Fruit fly (Drosophila melanogaster) S2 (cell line): ENCODE data around the gene TyrR.

Experiments
- CG8478 ChIP-seq: fragments of >200 bp; optimal IDR thresholded peaks from 2 replicates; lab custom pipeline; 2018
- CTCF ChIP-seq, 2 experiments: fragments of >200 bp; optimal IDR thresholded peaks; 2 replicates each; lab custom pipeline; 2018

DNA sequence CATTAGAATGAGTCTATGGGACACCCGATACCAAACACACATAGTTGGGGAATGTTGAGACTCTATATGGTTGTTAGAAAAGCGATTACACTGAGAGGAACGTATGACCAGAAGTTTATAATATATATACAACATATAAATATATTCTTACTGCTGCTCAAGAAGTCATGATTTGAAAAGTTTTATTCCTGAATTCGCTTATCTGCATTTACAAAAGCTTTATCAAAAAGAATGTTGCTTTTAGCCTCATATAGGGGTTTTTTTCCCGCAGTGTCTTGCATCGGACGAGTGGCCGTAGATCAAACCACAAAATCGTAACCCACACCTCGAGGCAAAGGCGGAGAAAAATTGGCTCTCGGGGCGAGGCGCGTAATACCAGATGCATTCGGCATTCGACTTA is 24.8 kb upstream of the TyrR start:
- TF ChIP-seq CG8478 (lab: Kevin White, UChicago): no peak
- TF ChIP-seq CTCF (optimal IDR thresholded peaks at IDR 0.05; lab: Kevin White, UChicago): no peak
